Worm (Caenorhabditis elegans) whole organism, mixed stage, embryonic: ENCODE data around the gene F59F5.4.
A peak's percentile ranks its signal among the peaks of the same experiment; 100 is the strongest.

Experiments
- M03D4.4 ChIP-seq: sonication (generic microtip); optimal IDR thresholded peaks from 2 replicates; lab custom pipeline; 2017; ENCODE audit warnings: mild to moderate bottlenecking, missing genetic modification characterization, missing compliant biosample characterization
- bed-3 ChIP-seq: fragments of 200-800 bp; sonication (Bioruptor generic); optimal IDR thresholded peaks from 3 replicates; lab custom pipeline; 2018; ENCODE audit warnings: mild to moderate bottlenecking, missing genetic modification characterization, moderate library complexity, missing compliant biosample characterization
- blmp-1 ChIP-seq: fragments of 150-350 bp; optimal IDR thresholded peaks from 2 replicates; lab custom pipeline; 2014; ENCODE audit warnings: missing biosample characterization, missing genetic modification characterization
- ceh-39 ChIP-seq: fragments of 150-350 bp; optimal IDR thresholded peaks from 2 replicates; lab custom pipeline; 2014; ENCODE audit warnings: missing biosample characterization, missing genetic modification characterization
- ceh-43 ChIP-seq: fragments of 200-800 bp; sonication (Bioruptor generic); optimal IDR thresholded peaks from 2 replicates; lab custom pipeline; 2018; ENCODE audit warnings: mild to moderate bottlenecking, missing genetic modification characterization, moderate library complexity, missing compliant biosample characterization
- ceh-83 ChIP-seq: fragments of 200-800 bp; sonication (Bioruptor generic); optimal IDR thresholded peaks from 2 replicates; lab custom pipeline; 2018; ENCODE audit warnings: mild to moderate bottlenecking, missing genetic modification characterization, missing compliant biosample characterization
- ces-1 ChIP-seq: fragments of 150-350 bp; optimal IDR thresholded peaks from 2 replicates; lab custom pipeline; 2014; ENCODE audit warnings: missing biosample characterization, missing genetic modification reagents, missing genetic modification characterization
- cnd-1 ChIP-seq: fragments of 200-800 bp; sonication (Bioruptor generic); optimal IDR thresholded peaks from 2 replicates; lab custom pipeline; 2018; ENCODE audit warnings: mild to moderate bottlenecking, missing genetic modification characterization, missing compliant biosample characterization
- drap-1 ChIP-seq: fragments of 200-800 bp; sonication (Bioruptor generic); optimal IDR thresholded peaks from 3 replicates; lab custom pipeline; 2018; ENCODE audit warnings: mild to moderate bottlenecking, missing genetic modification characterization, missing compliant biosample characterization
- elt-1 ChIP-seq: sonication (generic microtip); optimal IDR thresholded peaks from 2 replicates; lab custom pipeline; 2017; ENCODE audit warnings: missing genetic modification characterization, mild to moderate bottlenecking, missing compliant biosample characterization, antibody characterized with exemption, moderate library complexity, borderline replicate concordance; ENCODE audit not compliant: insufficient read depth
- flh-1 ChIP-seq: fragments of 200-800 bp; sonication (Bioruptor generic); optimal IDR thresholded peaks from 2 replicates; lab custom pipeline; 2018; ENCODE audit warnings: mild to moderate bottlenecking, missing genetic modification characterization, moderate library complexity, missing compliant biosample characterization
- ham-2 ChIP-seq: fragments of 200-800 bp; sonication (Bioruptor generic); optimal IDR thresholded peaks from 2 replicates; lab custom pipeline; 2018; ENCODE audit warnings: mild to moderate bottlenecking, missing genetic modification characterization, missing compliant biosample characterization
- hlh-1 ChIP-seq: fragments of 150-350 bp; optimal IDR thresholded peaks from 2 replicates; lab custom pipeline; 2014; ENCODE audit warnings: missing biosample characterization, missing genetic modification reagents, missing genetic modification characterization
- lin-13 ChIP-seq: fragments of 150-350 bp; optimal IDR thresholded peaks from 2 replicates; lab custom pipeline; 2014; ENCODE audit warnings: missing biosample characterization, missing genetic modification characterization
- lin-32 ChIP-seq: fragments of 200-800 bp; sonication (Bioruptor generic); optimal IDR thresholded peaks from 2 replicates; lab custom pipeline; 2018; ENCODE audit warnings: mild to moderate bottlenecking, missing genetic modification characterization, missing compliant biosample characterization
- lsy-2 ChIP-seq: fragments of 150-350 bp; optimal IDR thresholded peaks from 2 replicates; lab custom pipeline; 2014; ENCODE audit warnings: missing biosample characterization, missing genetic modification characterization
- mab-5 ChIP-seq: fragments of 150-350 bp; optimal IDR thresholded peaks from 2 replicates; lab custom pipeline; 2014; ENCODE audit warnings: missing biosample characterization, missing genetic modification characterization
- mep-1 ChIP-seq: fragments of 150-350 bp; optimal IDR thresholded peaks from 2 replicates; lab custom pipeline; 2017; ENCODE audit warnings: missing biosample characterization, missing genetic modification reagents, missing genetic modification characterization, inconsistent platforms
- mls-2 ChIP-seq: sonication (generic microtip); optimal IDR thresholded peaks from 2 replicates; lab custom pipeline; 2016; ENCODE audit warnings: mild to moderate bottlenecking, missing genetic modification characterization, moderate library complexity, missing compliant biosample characterization
- nhr-12 ChIP-seq: fragments of 150-350 bp; optimal IDR thresholded peaks from 2 replicates; lab custom pipeline; 2014; ENCODE audit warnings: missing biosample characterization, missing genetic modification characterization
- nhr-2 ChIP-seq: fragments of 150-350 bp; optimal IDR thresholded peaks from 2 replicates; lab custom pipeline; 2014; ENCODE audit warnings: missing biosample characterization, missing genetic modification characterization
- nhr-237 ChIP-seq: fragments of 150-350 bp; optimal IDR thresholded peaks from 2 replicates; lab custom pipeline; 2014; ENCODE audit warnings: missing biosample characterization, missing genetic modification characterization
- nhr-28 ChIP-seq: fragments of 150-350 bp; optimal IDR thresholded peaks from 2 replicates; lab custom pipeline; 2014; ENCODE audit warnings: missing biosample characterization, missing genetic modification characterization
- nhr-76 ChIP-seq: sonication (generic microtip); optimal IDR thresholded peaks from 2 replicates; lab custom pipeline; 2017; ENCODE audit warnings: missing biosample characterization, missing genetic modification characterization
- pha-4 ChIP-seq: fragments of 150-350 bp; optimal IDR thresholded peaks from 2 replicates; lab custom pipeline; 2018; ENCODE audit warnings: missing biosample characterization, missing genetic modification reagents, missing genetic modification characterization
- snpc-4 ChIP-seq: fragments of 150-350 bp; optimal IDR thresholded peaks from 2 replicates; lab custom pipeline; 2014; ENCODE audit warnings: missing biosample characterization, missing genetic modification characterization
- sptf-1 ChIP-seq: sonication (generic microtip); optimal IDR thresholded peaks from 2 replicates; lab custom pipeline; 2017; ENCODE audit warnings: mild to moderate bottlenecking, missing genetic modification characterization, moderate library complexity, missing compliant biosample characterization
- tbx-8 ChIP-seq: fragments of 200-800 bp; sonication (Bioruptor generic); optimal IDR thresholded peaks from 2 replicates; lab custom pipeline; 2018; ENCODE audit warnings: mild to moderate bottlenecking, missing genetic modification characterization, moderate library complexity, missing compliant biosample characterization
- unc-39 ChIP-seq: fragments of 150-350 bp; optimal IDR thresholded peaks from 2 replicates; lab custom pipeline; 2014; ENCODE audit warnings: missing biosample characterization, missing genetic modification characterization
- unc-62 ChIP-seq: fragments of 150-350 bp; optimal IDR thresholded peaks from 2 replicates; lab custom pipeline; 2014; ENCODE audit warnings: missing biosample characterization, missing genetic modification reagents, missing genetic modification characterization
- zip-8 ChIP-seq: fragments of 150-350 bp; optimal IDR thresholded peaks from 2 replicates; lab custom pipeline; 2014; ENCODE audit warnings: missing biosample characterization, missing genetic modification characterization
- ztf-11 ChIP-seq: fragments of 150-350 bp; optimal IDR thresholded peaks from 2 replicates; lab custom pipeline; 2014; ENCODE audit warnings: missing biosample characterization, missing genetic modification characterization

F59F5.4 gene

DNA sequence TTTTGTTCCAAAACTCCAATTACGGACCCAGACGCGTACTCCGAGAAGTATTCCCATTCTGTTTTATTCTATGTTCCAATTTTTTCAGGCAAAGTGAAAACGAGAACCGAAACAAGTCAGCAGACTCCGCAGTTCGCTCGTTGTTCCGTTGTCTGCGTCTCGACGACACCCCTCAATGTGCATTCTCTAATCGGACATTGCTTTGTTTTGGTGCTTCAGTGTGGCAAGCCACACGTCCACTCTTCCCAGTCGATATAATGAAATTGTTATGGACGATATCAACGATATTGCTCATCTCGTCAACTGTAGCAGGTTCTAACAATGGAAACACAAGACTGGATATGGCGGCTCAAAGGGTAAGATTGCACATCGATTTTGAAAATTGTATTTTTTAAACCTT is 34.1 kb downstream of the F59F5.4 start, which contains the start of gene nhx-5:
TSS of gene nhx-5 (plus strand) at position 82 of the 400 bp plus-strand sequence.
- no peak for TF ChIP-seq mls-2
- TF ChIP-seq pha-4, result no peak
- no peak for TF ChIP-seq nhr-12 (tag; lab: Kevin White, UChicago)
- no peak for TF ChIP-seq nhr-2 (tag; lab: Kevin White, UChicago)
- no peak for TF ChIP-seq snpc-4 (tag; lab: Kevin White, UChicago)
- TF ChIP-seq ces-1, result peak; percentile 51
- TF ChIP-seq tbx-8 (GFP tag; lab: Kevin White, UChicago), result no peak
- no peak for TF ChIP-seq nhr-28 (tag; lab: Kevin White, UChicago)

ce11 chrX:10589465-10589864 is 46.7 kb downstream of the F59F5.4 start, which contains the start of gene F57C7.4:
Gene F57C7.4 (minus strand): TSS chrX:10589565.
- TF ChIP-seq lsy-2 (tag; lab: Kevin White, UChicago) (no peak), nhr-2 (tag; lab: Kevin White, UChicago) (no peak), ztf-11 (tag; lab: Kevin White, UChicago) (no peak), unc-62 (GFP tag; lab: Kevin White, UChicago) (no peak), flh-1 (GFP tag; lab: Kevin White, UChicago) (no peak), zip-8 (tag; lab: Kevin White, UChicago) (no peak), mab-5 (tag; lab: Kevin White, UChicago) (no peak)

DNA sequence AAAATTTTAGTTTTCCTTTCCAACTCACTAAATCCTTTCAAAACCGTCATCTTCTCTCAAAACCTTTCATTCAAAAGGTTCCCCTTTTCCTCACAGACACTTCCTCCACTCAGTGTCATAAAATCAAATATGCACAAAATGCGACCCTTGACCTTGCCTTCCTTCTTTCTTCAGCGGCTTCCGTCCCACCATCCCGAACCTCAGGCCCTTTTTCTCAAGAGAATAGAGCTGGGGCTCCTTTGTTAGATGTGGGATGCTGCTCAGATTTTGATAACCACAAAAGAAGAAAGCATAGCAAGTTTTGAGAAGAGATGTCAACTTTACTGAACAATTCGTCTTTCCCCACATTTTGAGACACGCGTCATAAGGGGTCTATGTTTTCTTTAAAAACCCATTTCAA is 48.0 kb downstream of the F59F5.4 start:
- TF ChIP-seq ceh-83 (GFP tag; lab: Kevin White, UChicago) (no peak), nhr-237 (tag; lab: Kevin White, UChicago) (no peak), cnd-1 (tag; lab: Kevin White, UChicago) (no peak), mab-5 (tag; lab: Kevin White, UChicago) (no peak), lsy-2 (tag; lab: Kevin White, UChicago) (no peak), lin-32 (no peak)

DNA sequence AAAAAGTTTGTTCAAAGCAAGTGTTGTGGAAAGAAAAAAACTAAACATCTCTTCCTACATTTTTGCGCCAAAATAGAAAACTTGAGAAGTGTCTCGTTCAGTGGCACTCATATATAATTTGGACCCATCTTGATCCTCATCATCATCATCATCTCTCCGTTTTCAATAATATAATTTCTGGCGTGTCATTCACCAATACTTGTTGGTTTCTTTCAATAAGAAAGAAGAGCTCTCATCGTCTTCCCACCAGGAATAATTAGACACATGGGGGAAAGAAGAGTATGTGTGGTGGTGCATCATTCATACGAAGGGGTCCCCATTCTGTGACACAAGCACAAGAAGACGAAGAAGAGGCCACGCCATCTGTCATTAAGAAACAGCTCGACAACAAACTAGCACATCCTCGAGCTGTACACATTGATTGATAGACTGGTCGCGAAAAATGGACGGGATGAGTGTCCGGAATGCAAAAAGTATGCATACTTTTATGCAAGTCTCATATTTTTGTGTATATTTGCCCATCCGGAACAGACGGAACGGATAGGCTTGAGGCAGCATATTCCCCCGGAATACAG is 48.5 kb downstream of the F59F5.4 start:
- TF ChIP-seq nhr-76 (no peak), mep-1 (tag; lab: Kevin White, UChicago) (no peak), sptf-1 (tag; lab: Kevin White, UChicago) (no peak), snpc-4 (tag; lab: Kevin White, UChicago) (no peak), blmp-1 (no peak), drap-1 (GFP tag; lab: Kevin White, UChicago) (no peak), lin-32 (peak; percentile 5), nhr-12 (tag; lab: Kevin White, UChicago) (no peak), hlh-1 (tag; lab: Kevin White, UChicago) (no peak), pha-4 (no peak), bed-3 (GFP tag; lab: Kevin White, UChicago) (no peak), nhr-237 (tag; lab: Kevin White, UChicago) (no peak), ztf-11 (tag; lab: Kevin White, UChicago) (no peak), elt-1 (tag; lab: Kevin White, UChicago) (no peak), lin-13 (tag; lab: Kevin White, UChicago) (no peak), ceh-43 (GFP tag; lab: Kevin White, UChicago) (no peak), M03D4.4 (tag; lab: Kevin White, UChicago) (no peak), ham-2 (GFP tag; lab: Kevin White, UChicago) (no peak), ces-1 (peak; percentile 87), nhr-28 (tag; lab: Kevin White, UChicago) (no peak), ceh-83 (GFP tag; lab: Kevin White, UChicago) (no peak), tbx-8 (GFP tag; lab: Kevin White, UChicago) (no peak), unc-62 (GFP tag; lab: Kevin White, UChicago) (peak; percentile 45), mls-2 (no peak), ceh-39 (tag; lab: Kevin White, UChicago) (no peak), cnd-1 (tag; lab: Kevin White, UChicago) (peak; percentile 76), zip-8 (tag; lab: Kevin White, UChicago) (no peak), unc-39 (tag; lab: Kevin White, UChicago) (no peak)
